Worm (Caenorhabditis elegans): ENCODE data around the gene W06B4.2.

DNA sequence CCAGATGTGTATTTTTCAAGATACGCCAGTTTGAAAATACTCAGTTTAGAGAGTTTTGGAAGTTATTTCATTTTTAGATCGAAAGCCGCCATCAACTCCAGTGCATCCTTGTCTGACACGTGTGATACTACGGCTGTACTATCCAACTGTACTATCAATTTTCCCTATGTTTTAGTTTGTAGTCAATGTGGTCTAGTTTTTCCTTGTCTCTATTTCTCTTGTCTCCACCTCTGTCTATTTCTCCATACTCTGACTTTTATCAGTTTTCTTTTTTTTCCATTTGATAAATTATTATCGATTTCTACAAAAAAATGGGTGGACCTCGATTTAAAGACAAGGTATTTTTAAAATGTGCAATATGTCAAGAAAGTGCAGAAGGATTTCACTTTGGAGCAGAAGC, 29.4 kb upstream of the W06B4.2 start, which contains the start of gene nhr-16:
- TF ChIP-seq gmeb-2 (tag; optimal IDR thresholded peaks at IDR 0.05) (no peak), ama-1 (optimal IDR thresholded peaks at IDR 0.05) (no peak), pqm-1 (tag; optimal IDR thresholded peaks at IDR 0.05) (no peak), fkh-10 (GFP tag; optimal IDR thresholded peaks at IDR 0.05) (no peak), elt-2 (tag; optimal IDR thresholded peaks at IDR 0.05) (peak; percentile 43), dmd-4 (tag; optimal IDR thresholded peaks at IDR 0.05; ENCODE audit: borderline replicate concordance) (no peak), madf-2 (tag; optimal IDR thresholded peaks at IDR 0.05) (no peak), fkh-6 (tag; optimal IDR thresholded peaks at IDR 0.05) (no peak), ceh-48 (tag; optimal IDR thresholded peaks at IDR 0.05) (no peak), C38D4.7 (GFP tag; optimal IDR thresholded peaks at IDR 0.05) (no peak), lim-6 (tag; optimal IDR thresholded peaks at IDR 0.05) (no peak), tbx-7 (tag; optimal IDR thresholded peaks at IDR 0.05) (no peak), dve-1 (tag; optimal IDR thresholded peaks at IDR 0.05) (no peak), ceh-14 (tag; optimal IDR thresholded peaks at IDR 0.05) (no peak)
